Worm (Caenorhabditis elegans) whole organism, early embryonic: ENCODE measurements around the gene Y42A5A.3.

Source experiments
- B0310.2 ChIP-seq: sonication (generic microtip); optimal IDR thresholded peaks from 2 replicates; lab custom pipeline; 2016; ENCODE audit warnings: mild to moderate bottlenecking, missing genetic modification characterization, missing compliant biosample characterization
- F13C5.2 ChIP-seq: sonication (generic microtip); optimal IDR thresholded peaks from 2 replicates; lab custom pipeline; 2017; ENCODE audit warnings: mild to moderate bottlenecking, missing genetic modification characterization, inconsistent platforms, missing compliant biosample characterization
- aly-1 ChIP-seq: sonication (generic microtip); optimal IDR thresholded peaks from 2 replicates; lab custom pipeline; 2016; ENCODE audit warnings: missing genetic modification characterization, missing compliant biosample characterization
- ama-1 ChIP-seq: fragments of 150-350 bp; optimal IDR thresholded peaks from 2 replicates; lab custom pipeline; 2014
- ceh-13 ChIP-seq: fragments of 200-800 bp; sonication (Bioruptor generic); optimal IDR thresholded peaks from 2 replicates; lab custom pipeline; 2018; ENCODE audit warnings: mild to moderate bottlenecking, missing genetic modification characterization, missing compliant biosample characterization
- ceh-36 ChIP-seq: sonication (generic microtip); optimal IDR thresholded peaks from 2 replicates; lab custom pipeline; 2016; ENCODE audit warnings: missing genetic modification characterization, inconsistent platforms, missing compliant biosample characterization
- ets-7 ChIP-seq: sonication (generic microtip); optimal IDR thresholded peaks from 2 replicates; lab custom pipeline; 2016; ENCODE audit warnings: missing genotype, missing genetic modification characterization, missing compliant biosample characterization
- flt-1 ChIP-seq: fragments of 200-800 bp; sonication (Bioruptor generic); IDR thresholded peaks from 2 replicates; pipeline ENCODE4 v1.3.6; 2022; ENCODE audit warnings: missing genetic modification characterization, missing compliant biosample characterization
- hmbx-1 ChIP-seq: sonication (generic microtip); optimal IDR thresholded peaks from 2 replicates; lab custom pipeline; 2016; ENCODE audit warnings: mild to moderate bottlenecking, missing genetic modification characterization, missing compliant biosample characterization
- hmg-4 ChIP-seq: fragments of 200-800 bp; sonication (Bioruptor generic); optimal IDR thresholded peaks from 2 replicates; lab custom pipeline; 2018; ENCODE audit warnings: mild to moderate bottlenecking, missing genetic modification characterization, missing compliant biosample characterization
- hnd-1 ChIP-seq: sonication (generic microtip); optimal IDR thresholded peaks from 2 replicates; lab custom pipeline; 2016; ENCODE audit warnings: missing genetic modification characterization, missing compliant biosample characterization
- pes-1 ChIP-seq: fragments of 200-800 bp; sonication (Bioruptor generic); IDR thresholded peaks from 2 replicates; pipeline ENCODE4 v1.3.6; 2022; ENCODE audit warnings: missing genetic modification reagents, missing genetic modification characterization, missing compliant biosample characterization
- scrt-1 ChIP-seq: fragments of 200-800 bp; sonication (Bioruptor generic); IDR thresholded peaks from 2 replicates; pipeline ENCODE4 v1.3.6; 2022; ENCODE audit warnings: missing genetic modification characterization, missing compliant biosample characterization
- sea-1 ChIP-seq: fragments of 200-800 bp; sonication (Bioruptor generic); conservative IDR thresholded peaks from 2 replicates; pipeline ENCODE4 v1.3.6; 2022; ENCODE audit warnings: missing genetic modification characterization, missing compliant biosample characterization
- tbx-11 ChIP-seq: fragments of 200-800 bp; sonication (Bioruptor generic); IDR thresholded peaks from 2 replicates; pipeline ENCODE4 v1.3.6; 2022; ENCODE audit warnings: missing genetic modification characterization, missing compliant biosample characterization
- tbx-37 ChIP-seq: fragments of 200-800 bp; sonication (Bioruptor generic); conservative IDR thresholded peaks from 2 replicates; pipeline ENCODE4 v1.3.6; 2022; ENCODE audit warnings: missing genetic modification reagents, missing genetic modification characterization, missing compliant biosample characterization
- tra-4 ChIP-seq: sonication (generic microtip); optimal IDR thresholded peaks from 2 replicates; lab custom pipeline; 2017; ENCODE audit warnings: missing genetic modification characterization, missing compliant biosample characterization

The Y42A5A.3 gene

ce11 chrV:11075209-11076027, 20.4 kb downstream of the Y42A5A.3 start:
- no peak for TF ChIP-seq B0310.2 (tag; lab: Kevin White, UChicago)
- peak; percentile 28 for TF ChIP-seq aly-1
- TF ChIP-seq flt-1 (GFP tag; lab: Robert Waterston, UW) = no peak
- TF ChIP-seq scrt-1 = no peak
- TF ChIP-seq ama-1 = no peak
- TF ChIP-seq pes-1 (GFP tag; lab: Robert Waterston, UW) = peak; percentile 34; the same call in 1 of the 2 replicates
- peak; percentile 42 for TF ChIP-seq hmg-4 (GFP tag; lab: Kevin White, UChicago)
- TF ChIP-seq hmbx-1 = no peak

DNA sequence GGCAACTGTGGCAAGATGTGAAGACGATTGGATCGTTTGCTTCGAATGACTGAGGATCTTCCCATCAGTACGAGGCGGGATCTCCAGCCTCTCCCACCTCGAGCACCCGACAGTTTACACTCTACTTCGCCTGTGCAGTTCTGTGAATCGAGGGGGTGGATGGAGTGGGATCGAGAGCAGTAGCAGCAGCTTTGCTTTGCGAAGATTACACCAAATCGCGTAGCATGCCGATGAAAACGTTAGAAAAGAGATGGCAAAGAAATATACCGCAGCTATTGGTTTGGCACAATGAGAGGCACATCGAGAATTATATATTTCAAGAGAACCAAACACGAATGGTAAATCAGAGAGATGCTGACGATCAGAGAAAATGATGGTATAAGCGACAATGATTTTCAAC, 21.3 kb downstream of the Y42A5A.3 start, which contains the start of gene act-3:
Gene act-3 (minus strand): TSS at position 51 of the 400 bp plus-strand sequence.
- TF ChIP-seq scrt-1 (no peak), pes-1 (GFP tag; lab: Robert Waterston, UW) (no peak), ceh-36 (tag; lab: Kevin White, UChicago) (no peak), flt-1 (GFP tag; lab: Robert Waterston, UW) (no peak), tbx-11 (GFP tag; lab: Robert Waterston, UW) (no peak), hmbx-1 (no peak), aly-1 (no peak), hmg-4 (GFP tag; lab: Kevin White, UChicago) (no peak), F13C5.2 (tag; lab: Kevin White, UChicago) (no peak), ceh-13 (no peak), hnd-1 (tag; lab: Kevin White, UChicago) (no peak), ets-7 (tag; lab: Kevin White, UChicago) (no peak), ama-1 (no peak), tbx-37 (GFP tag; lab: Robert Waterston, UW) (no peak), B0310.2 (tag; lab: Kevin White, UChicago) (no peak), tra-4 (tag; lab: Kevin White, UChicago) (no peak), sea-1 (GFP tag; lab: Robert Waterston, UW) (no peak)

ce11 chrV:11073354-11073753, 22.4 kb downstream of the Y42A5A.3 start:
- TF ChIP-seq hnd-1 (tag; lab: Kevin White, UChicago) = no peak
- no peak for TF ChIP-seq scrt-1
- no peak for TF ChIP-seq tbx-37 (GFP tag; lab: Robert Waterston, UW)
- no peak for TF ChIP-seq ceh-36 (tag; lab: Kevin White, UChicago)
- no peak for TF ChIP-seq sea-1 (GFP tag; lab: Robert Waterston, UW)
- TF ChIP-seq B0310.2 (tag; lab: Kevin White, UChicago) = no peak
- TF ChIP-seq aly-1 = no peak
- no peak for TF ChIP-seq tra-4 (tag; lab: Kevin White, UChicago)
- TF ChIP-seq hmg-4 (GFP tag; lab: Kevin White, UChicago) = no peak
- no peak for TF ChIP-seq ceh-13
- no peak for TF ChIP-seq hmbx-1
- TF ChIP-seq ets-7 (tag; lab: Kevin White, UChicago) = no peak
- no peak for TF ChIP-seq tbx-11 (GFP tag; lab: Robert Waterston, UW)
- TF ChIP-seq ama-1 = no peak
- no peak for TF ChIP-seq pes-1 (GFP tag; lab: Robert Waterston, UW)

- TF ChIP-seq ets-7 (tag; lab: Kevin White, UChicago) (no peak), hmbx-1 (no peak), B0310.2 (tag; lab: Kevin White, UChicago) (no peak), tra-4 (tag; lab: Kevin White, UChicago) (no peak), ceh-36 (tag; lab: Kevin White, UChicago) (no peak), F13C5.2 (tag; lab: Kevin White, UChicago) (no peak), hnd-1 (tag; lab: Kevin White, UChicago) (no peak), aly-1 (no peak), tbx-11 (GFP tag; lab: Robert Waterston, UW) (no peak), hmg-4 (GFP tag; lab: Kevin White, UChicago) (no peak), pes-1 (GFP tag; lab: Robert Waterston, UW) (no peak), tbx-37 (GFP tag; lab: Robert Waterston, UW) (no peak), scrt-1 (no peak), ama-1 (no peak), sea-1 (GFP tag; lab: Robert Waterston, UW) (no peak)
Observed at ce11 chrV:11071453-11071852, 24.3 kb downstream of the Y42A5A.3 start.

DNA sequence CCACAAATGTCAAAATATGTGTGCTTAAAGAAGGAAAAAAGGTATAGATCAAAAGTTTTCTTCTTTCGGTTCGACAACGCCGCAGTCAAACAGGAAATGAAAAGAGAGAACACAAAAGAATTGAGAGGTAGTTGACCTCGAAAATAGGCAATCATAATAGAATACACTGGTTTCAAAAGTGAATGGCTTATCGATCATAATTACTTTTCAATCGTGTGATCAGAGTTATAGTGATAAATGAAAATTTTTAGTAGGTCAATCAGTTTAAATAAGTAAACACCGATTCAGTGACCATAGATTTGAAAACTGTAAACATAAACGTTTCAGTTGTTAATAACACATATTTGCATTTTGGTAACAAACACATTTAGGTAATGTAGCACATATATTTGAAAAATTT, 25.4 kb downstream of the Y42A5A.3 start:
- TF ChIP-seq tbx-11 (GFP tag; lab: Robert Waterston, UW) = no peak
- TF ChIP-seq hmbx-1 = no peak
- no peak for TF ChIP-seq ama-1

- TF ChIP-seq sea-1 (GFP tag; lab: Robert Waterston, UW) = no peak
- no peak for TF ChIP-seq scrt-1
- TF ChIP-seq F13C5.2 (tag; lab: Kevin White, UChicago) = no peak
- TF ChIP-seq ama-1 = no peak
- no peak for TF ChIP-seq B0310.2 (tag; lab: Kevin White, UChicago)
- no peak for TF ChIP-seq hmbx-1
- no peak for TF ChIP-seq tbx-37 (GFP tag; lab: Robert Waterston, UW)
- TF ChIP-seq tbx-11 (GFP tag; lab: Robert Waterston, UW) = no peak
- no peak for TF ChIP-seq ceh-13
- no peak for TF ChIP-seq pes-1 (GFP tag; lab: Robert Waterston, UW)
- TF ChIP-seq aly-1 = no peak
- no peak for TF ChIP-seq flt-1 (GFP tag; lab: Robert Waterston, UW)
- TF ChIP-seq ets-7 (tag; lab: Kevin White, UChicago) = no peak
- no peak for TF ChIP-seq ceh-36 (tag; lab: Kevin White, UChicago)
- no peak for TF ChIP-seq tra-4 (tag; lab: Kevin White, UChicago)
- TF ChIP-seq hmg-4 (GFP tag; lab: Kevin White, UChicago) = no peak
Observed at ce11 chrV:11069277-11069676, 26.5 kb downstream of the Y42A5A.3 start, which contains the start of gene T04C12.8. TSS of gene T04C12.8 (minus strand) at chrV:11069358.

- TF ChIP-seq sea-1 (GFP tag; lab: Robert Waterston, UW) (no peak), flt-1 (GFP tag; lab: Robert Waterston, UW) (no peak), ets-7 (tag; lab: Kevin White, UChicago) (no peak)
Observed at ce11 chrV:11065513-11065912, 30.3 kb downstream of the Y42A5A.3 start, which contains the start of gene nlp-80. TSS of gene nlp-80 (minus strand) at chrV:11065613.
